Worm (Caenorhabditis elegans) whole organism, L4/young adult: Measurements from ENCODE around the gene M01A8.1.

ENCODE experiments used
- dao-5 ChIP-seq: sonication (generic microtip); optimal IDR thresholded peaks from 2 replicates; lab custom pipeline; 2016; ENCODE audit warnings: missing genotype, missing genetic modification characterization, moderate library complexity, missing compliant biosample characterization
- him-1 ChIP-seq: sonication (generic microtip); optimal IDR thresholded peaks from 2 replicates; lab custom pipeline; 2016; ENCODE audit warnings: missing genotype, missing genetic modification reagents, missing genetic modification characterization, missing compliant biosample characterization

DNA sequence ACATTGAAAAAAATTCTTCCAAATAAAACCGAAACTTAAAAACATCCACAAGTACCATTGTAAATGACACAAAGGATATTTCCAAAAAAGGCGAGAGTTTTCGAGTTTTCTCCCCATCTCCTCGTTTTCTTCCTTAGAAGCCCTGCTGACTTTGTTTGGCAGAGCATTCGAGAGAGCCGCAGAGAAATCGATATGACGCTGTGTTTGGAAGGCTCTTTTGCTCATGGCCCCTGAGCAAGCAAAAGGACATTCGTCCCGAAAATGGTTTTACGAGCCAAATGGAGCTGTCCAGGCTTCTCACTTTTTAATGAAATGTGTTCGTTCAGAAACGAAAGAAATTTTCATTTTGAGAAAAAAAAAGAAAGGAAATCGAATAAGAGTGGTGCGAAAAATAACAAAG is 15.0 kb downstream of the M01A8.1 start:
- TF ChIP-seq him-1 (no peak), dao-5 (tag; lab: Kevin White, UChicago) (no peak)
